Worm (Caenorhabditis elegans) whole organism, young adult: ENCODE results near the gene F31F4.1.

Experiments
- B0019.2 ChIP-seq: fragments of 200-800 bp; sonication (Bioruptor generic); conservative IDR thresholded peaks from 2 replicates; pipeline ENCODE4 v1.3.6; 2022; ENCODE audit warnings: missing genetic modification reagents, missing genetic modification characterization, missing compliant biosample characterization
- B0261.1 ChIP-seq: sonication (generic microtip); optimal IDR thresholded peaks from 2 replicates; lab custom pipeline; 2016; ENCODE audit warnings: mild to moderate bottlenecking, missing genetic modification characterization, moderate library complexity, missing compliant biosample characterization
- F10E7.11 ChIP-seq: sonication (generic microtip); optimal IDR thresholded peaks from 2 replicates; lab custom pipeline; 2017; ENCODE audit warnings: mild to moderate bottlenecking, missing genetic modification characterization, moderate library complexity, missing compliant biosample characterization
- F33H1.4 ChIP-seq: fragments of 200-800 bp; sonication (Bioruptor generic); IDR thresholded peaks from 2 replicates; pipeline ENCODE4 v1.3.6; 2022; ENCODE audit warnings: missing genetic modification reagents, missing genetic modification characterization, missing compliant biosample characterization
- F52B5.7 ChIP-seq: sonication (generic microtip); optimal IDR thresholded peaks from 2 replicates; lab custom pipeline; 2016; ENCODE audit warnings: mild to moderate bottlenecking, missing genetic modification characterization, missing compliant biosample characterization
- K12H6.12 ChIP-seq: fragments of 200-800 bp; sonication (Bioruptor generic); optimal IDR thresholded peaks from 2 replicates; lab custom pipeline; 2018; ENCODE audit warnings: mild to moderate bottlenecking, missing genetic modification characterization, missing compliant biosample characterization
- Y53F4B.3 ChIP-seq: fragments of 200-800 bp; sonication (Bioruptor generic); IDR thresholded peaks from 2 replicates; pipeline ENCODE4 v1.3.6; 2022; ENCODE audit warnings: missing genetic modification reagents, missing genetic modification characterization, missing compliant biosample characterization
- Y67H2A.10 ChIP-seq: fragments of 200-800 bp; sonication (Bioruptor generic); conservative IDR thresholded peaks from 2 replicates; pipeline ENCODE4 v1.3.6; 2022; ENCODE audit warnings: missing genetic modification reagents, missing genetic modification characterization, missing compliant biosample characterization
- ZK185.1 ChIP-seq: sonication (generic microtip); optimal IDR thresholded peaks from 2 replicates; lab custom pipeline; 2016; ENCODE audit warnings: mild to moderate bottlenecking, missing genetic modification characterization, missing compliant biosample characterization; ENCODE audit not compliant: poor library complexity, severe bottlenecking
- akir-1 ChIP-seq: fragments of 200-800 bp; sonication (Bioruptor generic); optimal IDR thresholded peaks from 2 replicates; lab custom pipeline; 2018; ENCODE audit warnings: mild to moderate bottlenecking, missing genetic modification characterization, moderate library complexity, missing compliant biosample characterization
- ama-1 ChIP-seq, 3 experiments: fragments of 150-350 bp in 1 of 3; sonication (generic microtip) in 2 of 3; optimal IDR thresholded peaks; 2 replicates each; lab custom pipeline; 2014 to 2018; ENCODE audit warnings: missing biosample characterization in 2 of 3, missing genetic modification characterization in 2 of 3, missing genetic modification reagents in 2 of 3
- attf-6 ChIP-seq: fragments of 200-800 bp; sonication (Bioruptor generic); IDR thresholded peaks from 2 replicates; pipeline ENCODE4 v1.3.6; 2022; ENCODE audit warnings: missing genetic modification reagents, missing genetic modification characterization, missing compliant biosample characterization
- cebp-2 ChIP-seq: fragments of 200-800 bp; sonication (Bioruptor generic); IDR thresholded peaks from 2 replicates; pipeline ENCODE4 v1.3.6; 2022; ENCODE audit warnings: missing genetic modification characterization, missing compliant biosample characterization
- ceh-40 ChIP-seq: fragments of 200-800 bp; sonication (Bioruptor generic); IDR thresholded peaks from 2 replicates; pipeline ENCODE4 v1.3.6; 2022; ENCODE audit warnings: missing genetic modification characterization, missing compliant biosample characterization
- ceh-91 ChIP-seq: fragments of 200-800 bp; sonication (Bioruptor generic); IDR thresholded peaks from 2 replicates; pipeline ENCODE4 v1.3.6; 2022; ENCODE audit warnings: missing genetic modification reagents, missing genetic modification characterization, missing compliant biosample characterization
- egrh-3 ChIP-seq: fragments of 200-800 bp; sonication (Bioruptor generic); IDR thresholded peaks from 2 replicates; pipeline ENCODE4 v1.3.6; 2022; ENCODE audit warnings: missing genetic modification reagents, missing genetic modification characterization, missing compliant biosample characterization
- ekl-4 ChIP-seq: fragments of 200-800 bp; sonication (Bioruptor generic); IDR thresholded peaks from 2 replicates; pipeline ENCODE4 v1.3.6; 2022; ENCODE audit warnings: missing genetic modification reagents, missing genetic modification characterization, missing compliant biosample characterization
- gei-17 ChIP-seq: fragments of 200-800 bp; sonication (Bioruptor generic); optimal IDR thresholded peaks from 2 replicates; lab custom pipeline; 2018; ENCODE audit warnings: mild to moderate bottlenecking, missing genetic modification characterization, missing compliant biosample characterization
- hmg-1.2 ChIP-seq: fragments of 200-800 bp; sonication (Bioruptor generic); IDR thresholded peaks from 2 replicates; pipeline ENCODE4 v1.3.6; 2022; ENCODE audit warnings: missing genetic modification reagents, missing genetic modification characterization, missing compliant biosample characterization
- hsf-1 ChIP-seq: fragments of 200-800 bp; sonication (Bioruptor generic); IDR thresholded peaks from 2 replicates; pipeline ENCODE4 v1.3.6; 2022; ENCODE audit warnings: missing genetic modification reagents, missing genetic modification characterization, missing compliant biosample characterization
- let-607 ChIP-seq, 2 experiments: fragments of 200-800 bp in 1 of 2; sonication (Bioruptor generic) in 1 of 2; sonication (generic microtip) in 1 of 2; optimal IDR thresholded peaks; 2 replicates each; lab custom pipeline; 2016 to 2018; ENCODE audit warnings: mild to moderate bottlenecking in 2 of 2, missing compliant biosample characterization in 2 of 2, missing genetic modification characterization in 2 of 2, moderate library complexity in 2 of 2, missing genotype in 1 of 2
- lin-26 ChIP-seq: fragments of 200-800 bp; sonication (Bioruptor generic); IDR thresholded peaks from 2 replicates; pipeline ENCODE4 v1.3.6; 2022; ENCODE audit warnings: missing genetic modification reagents, missing genetic modification characterization, missing compliant biosample characterization
- madf-3 ChIP-seq: fragments of 200-800 bp; sonication (Bioruptor generic); IDR thresholded peaks from 2 replicates; pipeline ENCODE4 v1.3.6; 2022; ENCODE audit warnings: missing genetic modification reagents, missing genetic modification characterization, missing compliant biosample characterization
- sdz-38 ChIP-seq: sonication (generic microtip); optimal IDR thresholded peaks from 2 replicates; lab custom pipeline; 2016; ENCODE audit warnings: missing genotype, missing genetic modification characterization, missing compliant biosample characterization
- sea-2 ChIP-seq: fragments of 200-800 bp; sonication (Bioruptor generic); IDR thresholded peaks from 2 replicates; pipeline ENCODE4 v1.3.6; 2022; ENCODE audit warnings: missing genetic modification characterization, missing compliant biosample characterization
- snpc-1.3 ChIP-seq: sonication (generic microtip); optimal IDR thresholded peaks from 2 replicates; lab custom pipeline; 2017; ENCODE audit warnings: missing genetic modification characterization, mild to moderate bottlenecking, missing compliant biosample characterization, antibody characterized with exemption, moderate library complexity, missing genotype, missing genetic modification reagents; ENCODE audit not compliant: insufficient read depth
- unc-62 ChIP-seq: fragments of 150-350 bp; optimal IDR thresholded peaks from 2 replicates; lab custom pipeline; 2014; ENCODE audit warnings: missing biosample characterization, missing genetic modification reagents, missing genetic modification characterization
- xnd-1 ChIP-seq: sonication (generic microtip); optimal IDR thresholded peaks from 2 replicates; lab custom pipeline; 2016; ENCODE audit warnings: missing genotype, missing genetic modification reagents, missing genetic modification characterization, missing compliant biosample characterization
- ztf-22 ChIP-seq: fragments of 200-800 bp; sonication (Bioruptor generic); optimal IDR thresholded peaks from 2 replicates; lab custom pipeline; 2018; ENCODE audit warnings: mild to moderate bottlenecking, missing genetic modification characterization, moderate library complexity, missing compliant biosample characterization
- ztf-26 ChIP-seq: sonication (generic microtip); optimal IDR thresholded peaks from 2 replicates; lab custom pipeline; 2017; ENCODE audit warnings: missing genetic modification characterization, missing compliant biosample characterization
- ztf-6 ChIP-seq: fragments of 200-800 bp; sonication (Bioruptor generic); IDR thresholded peaks from 2 replicates; pipeline ENCODE4 v1.3.6; 2022; ENCODE audit warnings: missing genetic modification reagents, missing genetic modification characterization, missing compliant biosample characterization

Gene F31F4.1

DNA sequence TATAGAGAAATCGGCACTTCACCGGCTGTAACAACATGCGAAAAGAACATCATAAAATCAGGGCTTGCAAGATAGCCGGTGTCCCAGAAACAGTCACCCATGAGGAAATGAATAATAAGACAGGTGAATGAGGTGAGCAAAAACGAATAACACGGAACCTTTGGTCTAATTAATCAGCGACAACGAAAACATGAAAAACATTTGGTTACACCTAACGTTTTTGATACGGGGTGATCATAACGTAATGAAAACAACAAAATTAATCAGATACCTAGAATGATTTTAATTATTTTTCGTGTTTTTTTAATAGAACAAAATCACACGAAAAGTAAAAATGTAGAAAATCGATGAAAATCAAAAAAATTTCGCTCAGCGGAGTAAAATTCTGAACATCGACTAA, 28.0 kb upstream of the F31F4.1 start, which contains the start of gene srh-245:
srh-245 (minus strand) TSS at position 101 of the 400 bp plus-strand sequence.
- TF ChIP-seq ama-1 (optimal IDR thresholded peaks at IDR 0.05; lab: Kevin White, UChicago) = no peak
- no peak for TF ChIP-seq ama-1 (GFP tag; optimal IDR thresholded peaks at IDR 0.05; lab: Kevin White, UChicago)
- TF ChIP-seq gei-17 = no peak
- TF ChIP-seq sea-2 (GFP tag; lab: Robert Waterston, UW) = no peak
- TF ChIP-seq hmg-1.2 (GFP tag; lab: Robert Waterston, UW) = no peak
- TF ChIP-seq F33H1.4 = no peak
- TF ChIP-seq snpc-1.3 (tag; lab: Kevin White, UChicago) = no peak
- TF ChIP-seq xnd-1 (tag; lab: Kevin White, UChicago) = no peak
- TF ChIP-seq Y67H2A.10 = no peak
- TF ChIP-seq cebp-2 (GFP tag; lab: Robert Waterston, UW) = no peak
- no peak for TF ChIP-seq ceh-40 (GFP tag; lab: Robert Waterston, UW)
- TF ChIP-seq let-607 (tag; optimal IDR thresholded peaks at IDR 0.05; lab: Kevin White, UChicago) = no peak
- no peak for TF ChIP-seq ekl-4 (GFP tag; lab: Robert Waterston, UW)
- TF ChIP-seq ztf-6 (GFP tag; lab: Robert Waterston, UW) = no peak

ce11 chrV:657678-658077, 26.2 kb upstream of the F31F4.1 start, which contains the start of gene srh-246:
Gene srh-246, minus strand, starts transcription at chrV:657778.
- TF ChIP-seq sdz-38 = no peak
- no peak for TF ChIP-seq F52B5.7 (tag; lab: Kevin White, UChicago)
- TF ChIP-seq ama-1 (optimal IDR thresholded peaks at IDR 0.05; lab: Kevin White, UChicago) = no peak
- no peak for TF ChIP-seq ama-1 (GFP tag; optimal IDR thresholded peaks at IDR 0.05; lab: Kevin White, UChicago)
- no peak for TF ChIP-seq ztf-22 (GFP tag; lab: Kevin White, UChicago)
- no peak for TF ChIP-seq lin-26
- TF ChIP-seq akir-1 (GFP tag; lab: Kevin White, UChicago) = no peak
- TF ChIP-seq B0019.2 (GFP tag; lab: Robert Waterston, UW) = no peak

DNA sequence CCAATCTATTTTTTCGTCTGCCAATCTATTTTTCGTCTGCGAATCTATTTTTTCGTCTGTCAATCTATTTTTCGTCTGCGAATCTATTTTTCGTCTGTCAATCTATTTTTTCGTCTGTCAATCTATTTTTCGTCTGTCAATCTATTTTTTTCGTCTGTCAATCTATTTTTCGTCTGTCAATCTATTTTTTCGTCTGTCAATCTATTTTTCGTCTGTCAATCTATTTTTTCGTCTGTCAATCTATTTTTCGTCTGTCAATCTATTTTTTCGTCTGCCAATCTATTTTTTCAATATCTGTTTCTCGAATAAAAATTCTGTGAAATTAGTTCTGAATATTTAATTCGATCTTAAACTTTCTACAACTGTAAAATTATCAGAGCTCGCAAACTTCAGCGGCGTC, 25.7 kb upstream of the F31F4.1 start:
- TF ChIP-seq madf-3 (GFP tag; lab: Robert Waterston, UW) (peak; percentile 74; the same call in 1 of the 2 replicates), Y53F4B.3 (peak; percentile 99; the same call in 1 of the 2 replicates), egrh-3 (GFP tag; lab: Robert Waterston, UW) (peak; percentile 92), hsf-1 (0 out of 2 replicates have a peak, but pooled peaks have one; percentile 35), ceh-91 (GFP tag; lab: Robert Waterston, UW) (peak; percentile 44; the same call in 1 of the 2 replicates)

DNA sequence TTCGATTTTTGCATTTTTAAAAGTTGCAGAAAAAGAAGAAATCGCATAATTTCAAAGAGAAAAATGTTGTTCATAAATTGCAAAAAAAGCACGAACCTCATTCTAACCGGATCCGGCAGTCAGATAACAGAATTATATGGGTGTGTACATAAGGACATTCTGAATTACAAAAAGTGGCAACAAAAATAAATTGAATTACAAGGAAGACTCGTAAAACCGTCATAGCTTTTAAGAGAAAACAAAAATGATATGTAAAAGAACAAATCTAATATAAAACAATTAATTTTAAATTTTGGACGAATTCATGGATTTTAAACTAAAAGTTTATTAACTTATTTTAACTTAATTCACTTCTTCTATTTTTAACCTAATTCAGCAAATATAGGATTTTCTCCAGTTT, 23.6 kb upstream of the F31F4.1 start, which contains the start of gene F31F4.17:
F31F4.17 (minus strand) TSS at position 101 of the 400 bp plus-strand sequence.
- no peak for TF ChIP-seq sea-2 (GFP tag; lab: Robert Waterston, UW)
- TF ChIP-seq B0261.1 (tag; lab: Kevin White, UChicago) = no peak
- no peak for TF ChIP-seq ZK185.1 (tag; lab: Kevin White, UChicago)
- TF ChIP-seq ztf-26 (tag; lab: Kevin White, UChicago) = no peak
- no peak for TF ChIP-seq attf-6 (GFP tag; lab: Robert Waterston, UW)
- TF ChIP-seq ztf-22 (GFP tag; lab: Kevin White, UChicago) = no peak
- TF ChIP-seq F10E7.11 (tag; lab: Kevin White, UChicago) = no peak
- TF ChIP-seq K12H6.12 = no peak
- no peak for TF ChIP-seq unc-62 (GFP tag; lab: Kevin White, UChicago)
